Worm (Caenorhabditis elegans): ENCODE results near the gene npr-5.

Gene npr-5

DNA sequence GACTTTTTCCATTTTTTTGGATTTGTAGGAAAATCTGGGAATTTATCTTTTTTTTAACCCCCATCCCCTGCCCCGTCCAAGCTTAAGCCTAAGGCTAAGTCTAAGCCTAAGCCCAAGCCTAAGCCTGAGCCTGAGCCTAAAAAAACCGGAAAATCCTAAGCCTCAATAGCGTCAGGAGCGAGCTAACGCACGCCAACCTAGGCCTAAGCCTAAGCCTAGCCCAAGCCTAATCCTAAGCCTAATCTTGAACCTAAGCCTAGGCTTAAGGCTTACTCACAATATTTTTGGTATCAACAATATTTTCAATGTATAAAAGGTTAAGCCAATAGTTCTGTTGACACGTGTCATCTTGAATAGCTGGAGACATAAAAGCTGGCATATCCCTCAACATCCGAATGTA lies 32.9 kb downstream of the npr-5 start:
- peak; percentile 65 for TF ChIP-seq dve-1 (tag; optimal IDR thresholded peaks at IDR 0.05)
- no peak for TF ChIP-seq hlh-15 (tag; optimal IDR thresholded peaks at IDR 0.05)
- TF ChIP-seq elt-2 (tag; optimal IDR thresholded peaks at IDR 0.05) = no peak
- TF ChIP-seq unc-3 (GFP tag; conservative IDR thresholded peaks at IDR 0.05) = no peak
- TF ChIP-seq unc-3 (tag; optimal IDR thresholded peaks at IDR 0.05) = no peak

DNA sequence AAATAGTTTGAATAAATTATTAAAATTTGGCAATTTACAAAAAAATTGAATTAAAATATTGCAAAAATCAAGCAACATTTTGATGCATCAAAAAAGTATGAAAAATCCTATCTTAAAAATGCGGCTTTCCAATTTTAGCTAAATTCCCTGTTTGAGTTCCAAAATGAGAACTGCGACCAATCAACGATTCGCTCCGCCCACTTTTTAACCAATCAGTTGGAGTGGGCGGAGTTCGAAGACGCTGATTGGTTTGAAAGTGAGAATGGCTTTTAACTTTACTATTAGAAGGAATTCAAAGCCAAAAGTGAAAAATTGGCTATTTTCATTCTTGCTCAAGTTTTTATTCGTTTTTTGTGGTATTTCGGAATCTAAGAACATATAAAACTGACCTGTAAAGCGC lies 33.9 kb downstream of the npr-5 start:
- TF ChIP-seq ahr-1 (tag; optimal IDR thresholded peaks at IDR 0.05) (no peak), nfya-1 (tag; optimal IDR thresholded peaks at IDR 0.05) (peak; percentile 92)

DNA sequence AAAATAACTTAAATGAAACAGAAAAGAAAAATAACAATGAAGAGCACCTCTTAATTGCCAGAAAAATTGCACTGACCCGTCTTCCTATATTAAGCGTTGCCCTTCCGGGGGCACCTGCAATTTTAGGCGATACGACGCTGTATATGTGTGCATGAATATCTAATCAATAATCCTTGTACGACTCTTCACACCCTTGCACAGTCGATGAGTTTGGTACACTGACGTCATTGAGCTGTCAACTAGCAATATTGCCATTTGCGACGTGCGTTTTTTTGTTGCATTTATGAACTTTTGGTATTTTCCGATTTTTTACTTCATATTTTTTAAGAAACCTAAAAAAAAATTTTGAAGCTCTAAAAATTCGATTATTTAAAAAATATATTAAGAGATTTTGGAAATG lies 35.4 kb downstream of the npr-5 start, which contains the start of gene kin-34:
Gene kin-34, minus strand, starts transcription at position 101 of the 400 bp plus-strand sequence.
- TF ChIP-seq mec-3 (tag; optimal IDR thresholded peaks at IDR 0.05; ENCODE audit: borderline replicate concordance) = no peak
- no peak for TF ChIP-seq ceh-14 (tag; optimal IDR thresholded peaks at IDR 0.05)
- no peak for TF ChIP-seq ceh-19 (GFP tag; optimal IDR thresholded peaks at IDR 0.05)
- no peak for TF ChIP-seq rnt-1 (tag; optimal IDR thresholded peaks at IDR 0.05)
- no peak for TF ChIP-seq pax-1 (tag; optimal IDR thresholded peaks at IDR 0.05)
- no peak for TF ChIP-seq ceh-9 (tag; optimal IDR thresholded peaks at IDR 0.05)
- TF ChIP-seq hlh-30 (tag; optimal IDR thresholded peaks at IDR 0.05; ENCODE audit: insufficient read depth) = no peak
- TF ChIP-seq elt-2 (tag; optimal IDR thresholded peaks at IDR 0.05) = no peak
- no peak for TF ChIP-seq C08G9.2 (tag; optimal IDR thresholded peaks at IDR 0.05)
- TF ChIP-seq unc-86 (tag; optimal IDR thresholded peaks at IDR 0.05) = no peak

DNA sequence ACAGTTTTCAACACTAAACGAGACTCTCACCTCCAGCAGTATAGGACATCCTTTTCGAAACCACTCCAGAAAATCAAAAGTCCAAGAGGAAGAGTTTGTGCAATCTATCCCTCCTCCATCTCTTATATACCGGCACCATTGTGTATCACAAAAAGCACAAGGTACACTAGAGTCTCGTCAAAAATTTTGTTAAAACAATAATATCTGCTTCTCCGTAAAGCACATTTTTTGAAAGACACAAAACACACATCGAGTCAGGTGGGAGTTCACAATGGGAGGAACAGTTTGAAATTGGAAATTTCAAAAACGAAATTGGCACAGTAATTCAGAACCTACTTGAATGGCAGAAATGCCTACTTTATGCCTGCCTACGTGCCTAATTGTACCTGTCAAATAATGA lies 39.0 kb downstream of the npr-5 start, which contains the start of gene R02C2.7:
Gene R02C2.7, minus strand, starts transcription at position 101 of the 400 bp plus-strand sequence.
- TF ChIP-seq pqm-1 (tag; optimal IDR thresholded peaks at IDR 0.05) = no peak
- TF ChIP-seq ceh-6 (GFP tag; optimal IDR thresholded peaks at IDR 0.05) = no peak
- TF ChIP-seq gmeb-2 (tag; optimal IDR thresholded peaks at IDR 0.05) = no peak
- TF ChIP-seq pag-3 (tag; optimal IDR thresholded peaks at IDR 0.05; ENCODE audit: borderline replicate concordance) = no peak
- TF ChIP-seq ceh-30 (tag; optimal IDR thresholded peaks at IDR 0.05) = no peak
- TF ChIP-seq ceh-34 (tag; optimal IDR thresholded peaks at IDR 0.05) = no peak
- no peak for TF ChIP-seq ceh-24 (tag; optimal IDR thresholded peaks at IDR 0.05)
- TF ChIP-seq tbx-7 (tag; optimal IDR thresholded peaks at IDR 0.05) = no peak
- TF ChIP-seq elt-4 (tag; optimal IDR thresholded peaks at IDR 0.05) = no peak
- TF ChIP-seq K09A11.1 (tag; optimal IDR thresholded peaks at IDR 0.05; ENCODE audit: insufficient read depth) = no peak
- TF ChIP-seq ceh-14 (tag; optimal IDR thresholded peaks at IDR 0.05) = no peak
- no peak for TF ChIP-seq pha-4 (tag; optimal IDR thresholded peaks at IDR 0.05)
- no peak for TF ChIP-seq ttx-3 (tag; optimal IDR thresholded peaks at IDR 0.05)
- no peak for TF ChIP-seq elt-2 (tag; optimal IDR thresholded peaks at IDR 0.05)
- no peak for TF ChIP-seq ahr-1 (tag; optimal IDR thresholded peaks at IDR 0.05)
- no peak for TF ChIP-seq tbx-2 (tag; optimal IDR thresholded peaks at IDR 0.05)

DNA sequence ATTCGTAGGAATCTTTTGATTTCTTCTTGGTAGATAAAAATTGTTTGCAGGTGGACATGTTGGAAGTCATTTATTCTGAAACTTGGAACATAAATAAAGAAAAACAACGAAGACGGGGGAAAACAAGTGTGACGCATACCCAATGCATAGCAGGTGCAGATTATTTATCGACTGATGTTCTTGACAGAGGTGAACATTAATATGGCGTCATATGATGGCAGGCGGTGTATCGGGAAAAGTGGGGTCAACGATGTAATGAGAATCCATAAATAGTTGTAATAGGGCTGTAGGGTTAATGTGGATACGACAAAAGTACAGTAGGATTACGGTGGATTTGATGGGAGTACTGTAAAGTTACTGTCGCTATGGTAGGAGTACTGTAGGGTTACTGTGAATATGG lies 41.2 kb downstream of the npr-5 start, which contains the start of gene txt-2:
Gene txt-2, minus strand, starts transcription at position 214 of the 400 bp plus-strand sequence.
- TF ChIP-seq C38D4.7 (GFP tag; optimal IDR thresholded peaks at IDR 0.05) (no peak), hlh-6 (tag; optimal IDR thresholded peaks at IDR 0.05) (peak; percentile 1)

DNA sequence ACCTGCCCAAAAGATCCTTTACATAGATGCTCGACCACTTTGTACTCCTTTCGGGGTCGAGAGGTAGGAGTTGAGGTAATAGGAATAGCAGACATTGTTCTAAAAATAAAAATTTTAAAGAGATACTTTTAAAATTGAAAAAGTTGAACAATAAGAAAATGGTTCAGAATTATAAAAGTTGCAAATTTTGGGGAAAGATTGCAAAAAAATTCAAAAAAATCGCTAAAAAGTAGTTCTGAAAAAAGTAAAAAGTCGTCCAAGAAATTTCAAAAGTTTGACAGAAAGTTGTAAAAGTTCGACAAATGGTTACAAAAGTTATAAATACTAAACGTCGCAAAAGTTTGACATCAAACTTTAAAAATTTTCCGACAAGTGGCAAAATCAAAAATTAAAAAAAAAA lies 43.4 kb downstream of the npr-5 start, which contains the start of gene R02C2.1:
Gene R02C2.1, minus strand, starts transcription at position 101 of the 400 bp plus-strand sequence.
- TF ChIP-seq fkh-6 (tag; optimal IDR thresholded peaks at IDR 0.05) (no peak), ceh-2 (tag; optimal IDR thresholded peaks at IDR 0.05) (no peak)
